Fruit fly (Drosophila melanogaster) whole organism, prepupa: Measurements from ENCODE around the gene Dic4.
A peak's percentile ranks its signal among the peaks of the same experiment; 100 is the strongest.

Source experiments
- Blimp-1 ChIP-seq: fragments of 200-800 bp; sonication (Bioruptor generic); optimal IDR thresholded peaks from 3 replicates; lab custom pipeline; 2017; ENCODE audit warnings: missing biosample characterization, missing genetic modification characterization, mild to moderate bottlenecking, moderate library complexity, missing genetic modification reagents
- CG10631 ChIP-seq: fragments of 200-800 bp; sonication (Bioruptor generic); optimal IDR thresholded peaks from 2 replicates; lab custom pipeline; 2016; ENCODE audit warnings: missing biosample characterization, missing genetic modification characterization
- CG11762 ChIP-seq: fragments of 200-800 bp; sonication (Bioruptor generic); optimal IDR thresholded peaks from 3 replicates; lab custom pipeline; 2016; ENCODE audit warnings: missing biosample characterization, missing genetic modification characterization; ENCODE audit not compliant: insufficient read depth
- CG11902 ChIP-seq: fragments of 200-800 bp; sonication (Bioruptor generic); optimal IDR thresholded peaks from 3 replicates; lab custom pipeline; 2016; ENCODE audit warnings: missing biosample characterization, missing genetic modification characterization
- CG15336 ChIP-seq: fragments of 200-800 bp; sonication (Bioruptor generic); IDR thresholded peaks from 2 replicates; pipeline ENCODE4 v1.3.6; 2022; ENCODE audit warnings: missing biosample characterization, missing genetic modification characterization
- CG16779 ChIP-seq: fragments of 200-800 bp; sonication (Bioruptor generic); optimal IDR thresholded peaks from 3 replicates; lab custom pipeline; 2017; ENCODE audit warnings: missing biosample characterization, mild to moderate bottlenecking, missing genetic modification characterization
- CG3032 ChIP-seq: fragments of 200-800 bp; optimal IDR thresholded peaks from 2 replicates; lab custom pipeline; 2019; ENCODE audit warnings: missing biosample characterization, mild to moderate bottlenecking, missing genetic modification characterization, moderate library complexity
- CG32006 ChIP-seq: fragments of 200-800 bp; sonication (Bioruptor generic); optimal IDR thresholded peaks from 3 replicates; lab custom pipeline; 2017; ENCODE audit warnings: missing biosample characterization, mild to moderate bottlenecking, missing genetic modification characterization
- CG3919 ChIP-seq: fragments of 200-800 bp; sonication (Bioruptor generic); optimal IDR thresholded peaks from 3 replicates; lab custom pipeline; 2016; ENCODE audit warnings: missing biosample characterization, missing genetic modification characterization
- CG6163 ChIP-seq: fragments of 200-800 bp; sonication (Bioruptor generic); IDR thresholded peaks from 3 replicates; pipeline ENCODE4 v1.3.6; 2022; ENCODE audit warnings: missing biosample characterization, missing genetic modification characterization
- CG6276 ChIP-seq: fragments of 200-800 bp; sonication (Bioruptor generic); optimal IDR thresholded peaks from 2 replicates; lab custom pipeline; 2017; ENCODE audit warnings: missing biosample characterization, mild to moderate bottlenecking, missing genetic modification characterization
- CG6808 ChIP-seq: fragments of 200-800 bp; sonication (Bioruptor generic); optimal IDR thresholded peaks from 3 replicates; lab custom pipeline; 2017; ENCODE audit warnings: missing biosample characterization, missing genetic modification characterization, mild to moderate bottlenecking, moderate library complexity, missing genetic modification reagents
- CG7368 ChIP-seq: fragments of 200-800 bp; sonication (Bioruptor generic); optimal IDR thresholded peaks from 3 replicates; lab custom pipeline; 2016; ENCODE audit warnings: missing biosample characterization, missing genetic modification characterization
- CG8319 ChIP-seq: fragments of 200-800 bp; sonication (Bioruptor generic); optimal IDR thresholded peaks from 3 replicates; lab custom pipeline; 2016; ENCODE audit warnings: missing biosample characterization, missing genetic modification characterization
- CG8632 ChIP-seq: fragments of 200-800 bp; sonication (Bioruptor generic); optimal IDR thresholded peaks from 3 replicates; lab custom pipeline; 2016; ENCODE audit warnings: missing biosample characterization, missing genetic modification characterization
- CG9139 ChIP-seq: fragments of 200-800 bp; sonication (Bioruptor generic); optimal IDR thresholded peaks from 3 replicates; lab custom pipeline; 2017; ENCODE audit warnings: missing biosample characterization, mild to moderate bottlenecking, missing genetic modification characterization
- Eip75B ChIP-seq: fragments of 200-800 bp; sonication (Bioruptor generic); optimal IDR thresholded peaks from 3 replicates; lab custom pipeline; 2016; ENCODE audit warnings: missing biosample characterization, missing genetic modification characterization
- Eip78C ChIP-seq: fragments of 200-800 bp; sonication (Bioruptor generic); peaks from one replicate; lab custom pipeline; 2016; ENCODE audit warnings: missing biosample characterization, missing genetic modification characterization
- Eip93F ChIP-seq: fragments of 200-800 bp; sonication (Bioruptor generic); optimal IDR thresholded peaks from 2 replicates; lab custom pipeline; 2016; ENCODE audit warnings: missing biosample characterization, mild to moderate bottlenecking, missing genetic modification characterization
- Ets21C ChIP-seq: fragments of 200-800 bp; sonication (Bioruptor generic); optimal IDR thresholded peaks from 3 replicates; lab custom pipeline; 2016; ENCODE audit warnings: missing biosample characterization, missing genetic modification characterization
- Gug ChIP-seq: fragments of 200-800 bp; sonication (Bioruptor generic); IDR thresholded peaks from 2 replicates; pipeline ENCODE4 v1.3.6; 2022; ENCODE audit warnings: missing biosample characterization, missing genetic modification characterization
- Hr38 ChIP-seq: sonication (Bioruptor generic); optimal IDR thresholded peaks from 2 replicates; lab custom pipeline; 2016; ENCODE audit warnings: missing biosample characterization, missing genetic modification characterization
- Hr39 ChIP-seq: fragments of 200-800 bp; sonication (Bioruptor generic); optimal IDR thresholded peaks from 2 replicates; lab custom pipeline; 2016; ENCODE audit warnings: missing biosample characterization, missing genetic modification characterization
- Lpt ChIP-seq: fragments of 200-800 bp; sonication (Bioruptor generic); optimal IDR thresholded peaks from 3 replicates; lab custom pipeline; 2016; ENCODE audit warnings: missing biosample characterization, missing genetic modification characterization
- OdsH ChIP-seq: fragments of 200-800 bp; sonication (Bioruptor generic); optimal IDR thresholded peaks from 3 replicates; lab custom pipeline; 2016; ENCODE audit warnings: missing biosample characterization, missing genetic modification characterization
- Sox14 ChIP-seq: fragments of 200-800 bp; sonication (Bioruptor generic); optimal IDR thresholded peaks from 3 replicates; lab custom pipeline; 2016; ENCODE audit warnings: missing biosample characterization, missing genetic modification characterization
- Sox15 ChIP-seq: fragments of 200-800 bp; sonication (Bioruptor generic); optimal IDR thresholded peaks from 3 replicates; lab custom pipeline; 2016; ENCODE audit warnings: missing biosample characterization, missing genetic modification characterization
- achi ChIP-seq: fragments of 200-800 bp; sonication (Bioruptor generic); optimal IDR thresholded peaks from 3 replicates; lab custom pipeline; 2016; ENCODE audit warnings: missing biosample characterization, missing genetic modification characterization
- acj6 ChIP-seq: fragments of 200-800 bp; sonication (Bioruptor generic); optimal IDR thresholded peaks from 3 replicates; lab custom pipeline; 2016; ENCODE audit warnings: missing biosample characterization, missing genetic modification characterization
- dac ChIP-seq: fragments of 200-800 bp; sonication (Bioruptor generic); optimal IDR thresholded peaks from 2 replicates; lab custom pipeline; 2017; ENCODE audit warnings: missing biosample characterization, mild to moderate bottlenecking, missing genetic modification characterization
- eg ChIP-seq: fragments of 200-800 bp; sonication (Bioruptor generic); IDR thresholded peaks from 3 replicates; pipeline ENCODE4 v1.3.6; 2022; ENCODE audit warnings: missing biosample characterization, missing genetic modification characterization
- esn ChIP-seq: fragments of 200-800 bp; sonication (Bioruptor generic); optimal IDR thresholded peaks from 2 replicates; lab custom pipeline; 2016; ENCODE audit warnings: missing biosample characterization, mild to moderate bottlenecking, missing genetic modification characterization, moderate library complexity
- fd59A ChIP-seq: fragments of 200-800 bp; sonication (Bioruptor generic); optimal IDR thresholded peaks from 2 replicates; lab custom pipeline; 2017; ENCODE audit warnings: missing biosample characterization, mild to moderate bottlenecking, missing genetic modification characterization, missing genetic modification reagents
- fd85E ChIP-seq: fragments of 200-800 bp; sonication (Bioruptor generic); optimal IDR thresholded peaks from 3 replicates; lab custom pipeline; 2016; ENCODE audit warnings: missing biosample characterization, missing genetic modification characterization
- fkh ChIP-seq: fragments of 200-800 bp; sonication (Bioruptor generic); optimal IDR thresholded peaks from 3 replicates; lab custom pipeline; 2017; ENCODE audit warnings: missing biosample characterization, mild to moderate bottlenecking, missing genetic modification characterization, moderate library complexity
- lz ChIP-seq: fragments of 200-800 bp; sonication (Bioruptor generic); optimal IDR thresholded peaks from 3 replicates; lab custom pipeline; 2016; ENCODE audit warnings: missing biosample characterization, missing genetic modification characterization
- net ChIP-seq: fragments of 200-800 bp; sonication (Bioruptor generic); optimal IDR thresholded peaks from 3 replicates; lab custom pipeline; 2016; ENCODE audit warnings: missing biosample characterization, missing genetic modification characterization
- spab ChIP-seq: fragments of 200-800 bp; sonication (Bioruptor generic); optimal IDR thresholded peaks from 2 replicates; lab custom pipeline; 2017; ENCODE audit warnings: missing biosample characterization, mild to moderate bottlenecking, missing genetic modification characterization, missing genetic modification reagents
- svp ChIP-seq: fragments of 200-800 bp; sonication (Bioruptor generic); peaks from one replicate; lab custom pipeline; 2016; ENCODE audit warnings: missing biosample characterization, missing genetic modification characterization
- topi ChIP-seq: fragments of 200-800 bp; sonication (Bioruptor generic); optimal IDR thresholded peaks from 3 replicates; lab custom pipeline; 2016; ENCODE audit warnings: missing biosample characterization, missing genetic modification characterization

The Dic4 gene

DNA sequence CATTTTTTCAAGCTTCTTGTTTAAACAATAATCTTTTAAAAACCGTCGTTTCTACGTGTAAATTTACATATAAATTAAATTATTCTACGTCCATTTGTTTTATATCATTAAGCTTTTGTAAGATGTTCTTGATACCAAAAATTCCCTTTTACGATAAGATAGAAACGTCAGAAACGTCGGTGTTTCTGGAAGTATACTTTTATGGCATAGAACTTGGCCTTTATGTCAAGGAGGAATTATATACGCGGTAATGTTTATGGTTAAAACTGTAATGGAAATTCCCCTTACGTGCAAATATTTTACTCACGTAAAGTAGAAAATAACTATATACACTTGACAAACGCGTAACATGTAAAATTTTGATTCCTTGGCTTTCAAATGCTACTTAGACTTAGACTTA, 45.5 kb upstream of the Dic4 start:
- no peak for TF ChIP-seq svp
- no peak for TF ChIP-seq CG6276 (GFP tag; lab: Kevin White, UChicago)
- peak; percentile 38 for TF ChIP-seq Eip78C (GFP tag; lab: Kevin White, UChicago)
- TF ChIP-seq dac (GFP tag; lab: Kevin White, UChicago): no peak

DNA sequence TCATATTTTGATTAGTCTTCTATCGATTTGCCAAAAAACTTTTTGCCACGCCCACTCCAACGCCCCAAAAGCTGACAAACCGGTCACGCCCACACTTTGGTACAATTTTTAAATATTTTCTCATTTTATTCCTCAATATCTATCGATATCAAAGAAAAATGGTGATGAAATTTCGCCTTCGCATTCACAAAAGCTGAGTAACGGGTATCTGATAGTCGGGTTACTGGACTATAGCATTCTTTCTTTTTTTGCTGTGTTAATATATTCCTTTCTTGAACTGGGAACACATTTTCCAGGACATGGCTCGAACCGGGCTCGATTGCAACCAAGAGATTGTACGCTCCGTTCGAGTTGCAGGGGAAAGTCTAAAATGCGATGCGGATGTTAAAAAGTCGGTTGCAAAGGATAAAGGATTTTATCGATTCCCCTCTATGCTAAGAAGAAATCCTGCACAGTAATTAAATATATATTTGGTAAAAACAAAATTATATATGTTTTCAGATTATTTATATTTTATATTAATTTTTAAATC, 44.8 kb upstream of the Dic4 start:
- no peak for TF ChIP-seq acj6 (GFP tag; lab: Kevin White, UChicago)
- TF ChIP-seq Eip93F (GFP tag; lab: Kevin White, UChicago): no peak
- TF ChIP-seq CG16779 (tag; lab: Kevin White, UChicago): no peak
- no peak for TF ChIP-seq CG11762
- TF ChIP-seq Eip78C (GFP tag; lab: Kevin White, UChicago): no peak
- no peak for TF ChIP-seq fd85E (GFP tag; lab: Kevin White, UChicago)
- TF ChIP-seq eg (GFP tag; lab: Robert Waterston, UW): no peak
- TF ChIP-seq CG6163: no peak
- TF ChIP-seq Eip75B (GFP tag; lab: Kevin White, UChicago): no peak
- TF ChIP-seq CG15336 (GFP tag; lab: Robert Waterston, UW): no peak
- TF ChIP-seq fd59A (GFP tag; lab: Kevin White, UChicago): no peak
- TF ChIP-seq Blimp-1 (GFP tag; lab: Kevin White, UChicago): no peak
- no peak for TF ChIP-seq CG8319
- TF ChIP-seq svp: no peak
- TF ChIP-seq net (GFP tag; lab: Kevin White, UChicago): no peak
- TF ChIP-seq Ets21C (GFP tag; lab: Kevin White, UChicago): no peak
- TF ChIP-seq Hr39 (GFP tag; lab: Kevin White, UChicago): no peak
- no peak for TF ChIP-seq CG11902 (GFP tag; lab: Kevin White, UChicago)
- no peak for TF ChIP-seq topi
- TF ChIP-seq CG6808 (GFP tag; lab: Kevin White, UChicago): no peak

DNA sequence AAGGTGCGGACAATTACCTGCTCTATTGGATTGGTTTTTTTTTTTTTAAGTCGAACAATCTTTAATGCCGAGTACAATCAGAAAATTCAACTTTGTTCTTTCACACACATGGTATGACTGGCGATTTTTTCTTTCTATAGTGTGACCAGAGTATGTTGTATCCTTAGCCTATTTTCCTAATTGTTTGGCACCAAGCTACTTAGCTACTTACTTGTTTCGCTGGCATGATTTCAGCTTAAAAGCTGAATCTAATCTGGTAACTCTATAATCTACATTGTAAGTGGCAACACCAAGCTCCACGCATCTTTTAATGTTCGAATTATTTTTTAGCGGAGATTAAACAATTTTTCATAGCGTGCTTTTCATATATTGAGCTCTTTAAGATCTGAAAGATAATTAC, 25.0 kb upstream of the Dic4 start, which contains the start of gene CG12477:
TSS of gene CG12477 (minus strand) at position 101 of the 400 bp plus-strand sequence.
- TF ChIP-seq Eip93F (GFP tag; lab: Kevin White, UChicago) (no peak), achi (no peak), CG7368 (no peak), CG9139 (GFP tag; lab: Kevin White, UChicago) (no peak), dac (GFP tag; lab: Kevin White, UChicago) (no peak), fd85E (GFP tag; lab: Kevin White, UChicago) (no peak), lz (GFP tag; lab: Kevin White, UChicago) (no peak), Hr38 (GFP tag; lab: Kevin White, UChicago) (no peak), Ets21C (GFP tag; lab: Kevin White, UChicago) (no peak), spab (GFP tag; lab: Kevin White, UChicago) (no peak), Sox15 (GFP tag; lab: Kevin White, UChicago) (no peak), CG3032 (tag; lab: Kevin White, UChicago) (no peak), CG6808 (GFP tag; lab: Kevin White, UChicago) (no peak), CG6163 (no peak)

DNA sequence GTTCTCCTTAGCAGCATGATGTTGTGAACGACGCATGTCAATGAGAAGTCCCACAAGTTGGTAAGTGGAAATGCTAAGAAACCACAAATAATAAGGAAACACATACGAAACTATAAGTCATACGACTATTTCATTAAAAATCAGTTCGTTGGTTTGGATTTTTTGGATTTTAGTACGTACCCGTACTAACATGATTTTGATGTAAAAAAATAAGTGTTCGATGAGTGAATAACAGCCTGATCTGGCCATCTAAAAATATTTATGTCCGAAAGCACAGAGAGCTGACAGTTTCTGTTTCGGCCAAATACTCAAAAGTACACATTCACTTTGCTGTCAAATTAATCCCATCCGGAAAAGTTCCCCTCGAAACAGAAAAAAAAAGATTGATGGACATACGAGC, 4.3 kb downstream of the Dic4 start, which contains the start of gene CG6893:
TSS of gene CG6893 (plus strand) at position 301 of the 400 bp plus-strand sequence.
- TF ChIP-seq CG8632 (GFP tag; lab: Kevin White, UChicago) (no peak), Sox14 (GFP tag; lab: Kevin White, UChicago) (no peak), CG7368 (no peak), Blimp-1 (GFP tag; lab: Kevin White, UChicago) (no peak), fkh (no peak), topi (no peak), CG10631 (GFP tag; lab: Kevin White, UChicago) (no peak), net (GFP tag; lab: Kevin White, UChicago) (no peak), lz (GFP tag; lab: Kevin White, UChicago) (no peak), CG32006 (GFP tag; lab: Kevin White, UChicago) (no peak), Lpt (no peak), svp (no peak), Sox15 (GFP tag; lab: Kevin White, UChicago) (no peak), OdsH (no peak), Gug (no peak), CG6808 (GFP tag; lab: Kevin White, UChicago) (no peak), CG3919 (GFP tag; lab: Kevin White, UChicago) (no peak), esn (GFP tag; lab: Kevin White, UChicago) (no peak)
